Worm (Caenorhabditis elegans) whole organism, L1 larva: Measurements from ENCODE around the gene T24E12.10.
A peak's percentile ranks its signal among the peaks of the same experiment; 100 is the strongest.

ENCODE experiments used
- C04F5.9 ChIP-seq: sonication (generic microtip); optimal IDR thresholded peaks from 2 replicates; lab custom pipeline; 2016; ENCODE audit warnings: missing genetic modification characterization, missing compliant biosample characterization
- blmp-1 ChIP-seq: fragments of 150-350 bp; optimal IDR thresholded peaks from 2 replicates; lab custom pipeline; 2014; ENCODE audit warnings: missing biosample characterization, missing genetic modification characterization
- ceh-8 ChIP-seq: fragments of 200-800 bp; sonication (Bioruptor generic); optimal IDR thresholded peaks from 2 replicates; lab custom pipeline; 2018; ENCODE audit warnings: mild to moderate bottlenecking, missing genetic modification characterization, moderate library complexity, missing compliant biosample characterization
- ceh-88 ChIP-seq: fragments of 200-800 bp; sonication (Bioruptor generic); IDR thresholded peaks from 2 replicates; pipeline ENCODE4 v1.3.6; 2022; ENCODE audit warnings: missing genetic modification characterization, missing compliant biosample characterization
- ceh-90 ChIP-seq: sonication (generic microtip); optimal IDR thresholded peaks from 2 replicates; lab custom pipeline; 2016; ENCODE audit warnings: missing genetic modification characterization, missing compliant biosample characterization
- ces-1 ChIP-seq: fragments of 150-350 bp; optimal IDR thresholded peaks from 2 replicates; lab custom pipeline; 2014; ENCODE audit warnings: missing biosample characterization, missing genetic modification reagents, missing genetic modification characterization
- dpl-1 ChIP-seq, 3 experiments: fragments of 150-350 bp in 2 of 3; sonication (generic microtip) in 1 of 3; optimal IDR thresholded peaks; 2 replicates each; lab custom pipeline; 2014 to 2017; ENCODE audit warnings: missing biosample characterization in 3 of 3, missing genetic modification characterization in 3 of 3, missing genetic modification reagents in 3 of 3
- dsc-1 ChIP-seq: sonication (generic microtip); optimal IDR thresholded peaks from 2 replicates; lab custom pipeline; 2016; ENCODE audit warnings: mild to moderate bottlenecking, missing genetic modification characterization, missing compliant biosample characterization
- efl-1 ChIP-seq, 4 experiments: fragments of 150-350 bp; optimal IDR thresholded peaks in 3 of 4; peaks in 1 of 4; 1 replicate in 1 of 4; 2 replicates in 3 of 4; lab custom pipeline; 2014; ENCODE audit warnings: missing biosample characterization in 2 of 4, missing genetic modification characterization in 2 of 4, missing genetic modification reagents in 2 of 4
- elt-2 ChIP-seq: sonication (generic microtip); optimal IDR thresholded peaks from 2 replicates; lab custom pipeline; 2016; ENCODE audit warnings: missing genetic modification characterization, mild to moderate bottlenecking, inconsistent platforms, missing compliant biosample characterization, missing genetic modification reagents
- elt-3 ChIP-seq, 6 experiments: fragments of 150-350 bp in 1 of 6; sonication (generic microtip); optimal IDR thresholded peaks; 2 replicates each; lab custom pipeline; 2017 to 2018; ENCODE audit warnings: missing biosample characterization in 6 of 6, missing genetic modification characterization in 6 of 6, inconsistent platforms in 1 of 6
- ets-5 ChIP-seq: fragments of 200-800 bp; sonication (Bioruptor generic); IDR thresholded peaks from 2 replicates; pipeline ENCODE4 v1.3.6; 2022; ENCODE audit warnings: missing genetic modification characterization, missing compliant biosample characterization
- fkh-8 ChIP-seq: sonication (generic microtip); optimal IDR thresholded peaks from 2 replicates; lab custom pipeline; 2016; ENCODE audit warnings: mild to moderate bottlenecking, missing genetic modification characterization, missing compliant biosample characterization
- fos-1 ChIP-seq: fragments of 150-350 bp; optimal IDR thresholded peaks from 2 replicates; lab custom pipeline; 2014; ENCODE audit warnings: missing biosample characterization, missing genetic modification characterization
- hlh-17 ChIP-seq: fragments of 200-800 bp; sonication (Bioruptor generic); optimal IDR thresholded peaks from 2 replicates; lab custom pipeline; 2018; ENCODE audit warnings: missing genetic modification characterization, mild to moderate bottlenecking, missing compliant biosample characterization, moderate library complexity, borderline replicate concordance
- hlh-4 ChIP-seq: sonication (generic microtip); optimal IDR thresholded peaks from 2 replicates; lab custom pipeline; 2016; ENCODE audit warnings: mild to moderate bottlenecking, missing genetic modification characterization, missing compliant biosample characterization
- hpl-2 ChIP-seq: fragments of 150-350 bp; optimal IDR thresholded peaks from 2 replicates; lab custom pipeline; 2014; ENCODE audit warnings: missing biosample characterization, missing genetic modification reagents, missing genetic modification characterization
- jun-1 ChIP-seq: fragments of 150-350 bp; optimal IDR thresholded peaks from 2 replicates; lab custom pipeline; 2014; ENCODE audit warnings: missing biosample characterization, missing genetic modification reagents, missing genetic modification characterization
- lin-13 ChIP-seq: fragments of 150-350 bp; optimal IDR thresholded peaks from 2 replicates; lab custom pipeline; 2014; ENCODE audit warnings: missing biosample characterization, missing genetic modification reagents, missing genetic modification characterization
- lin-35 ChIP-seq, 2 experiments: fragments of 150-350 bp; optimal IDR thresholded peaks; 2 replicates each; lab custom pipeline; 2014; ENCODE audit warnings: missing biosample characterization in 2 of 2, missing genetic modification characterization in 2 of 2, missing genetic modification reagents in 2 of 2
- lsy-2 ChIP-seq, 2 experiments: fragments of 150-350 bp; optimal IDR thresholded peaks; 2 replicates each; lab custom pipeline; 2014; ENCODE audit warnings: missing biosample characterization in 2 of 2, missing genetic modification characterization in 2 of 2
- nhr-19 ChIP-seq: fragments of 200-800 bp; sonication (Bioruptor generic); conservative IDR thresholded peaks from 2 replicates; pipeline ENCODE4 v1.3.6; 2022; ENCODE audit warnings: missing genetic modification characterization, missing compliant biosample characterization
- nhr-20 ChIP-seq: sonication (generic microtip); optimal IDR thresholded peaks from 2 replicates; lab custom pipeline; 2016; ENCODE audit warnings: mild to moderate bottlenecking, missing genetic modification characterization, missing compliant biosample characterization
- nhr-237 ChIP-seq: fragments of 150-350 bp; optimal IDR thresholded peaks from 2 replicates; lab custom pipeline; 2014; ENCODE audit warnings: missing biosample characterization, missing genetic modification characterization
- nhr-28 ChIP-seq: fragments of 150-350 bp; optimal IDR thresholded peaks from 2 replicates; lab custom pipeline; 2014; ENCODE audit warnings: missing biosample characterization, missing genetic modification characterization
- nhr-77 ChIP-seq: fragments of 150-350 bp; optimal IDR thresholded peaks from 2 replicates; lab custom pipeline; 2014; ENCODE audit warnings: missing biosample characterization, missing genetic modification characterization
- nhr-85 ChIP-seq: sonication (generic microtip); peaks from one replicate; lab custom pipeline; 2016; ENCODE audit warnings: missing genetic modification characterization, inconsistent platforms, missing compliant biosample characterization
- nhr-90 ChIP-seq: sonication (generic microtip); optimal IDR thresholded peaks from 2 replicates; lab custom pipeline; 2016; ENCODE audit warnings: mild to moderate bottlenecking, missing genetic modification characterization, missing compliant biosample characterization; ENCODE audit not compliant: poor library complexity
- pag-3 ChIP-seq: sonication (generic microtip); optimal IDR thresholded peaks from 2 replicates; lab custom pipeline; 2017; ENCODE audit warnings: missing genetic modification characterization, mild to moderate bottlenecking, missing compliant biosample characterization, antibody characterized with exemption, borderline replicate concordance; ENCODE audit not compliant: insufficient read depth
- pax-3 ChIP-seq: fragments of 200-800 bp; sonication (Bioruptor generic); optimal IDR thresholded peaks from 2 replicates; lab custom pipeline; 2018; ENCODE audit warnings: mild to moderate bottlenecking, missing genetic modification characterization, moderate library complexity, missing compliant biosample characterization
- pqm-1 ChIP-seq: sonication (generic microtip); optimal IDR thresholded peaks from 3 replicates; lab custom pipeline; 2017; ENCODE audit warnings: missing biosample characterization, missing genetic modification characterization
- skn-1 ChIP-seq: fragments of 150-350 bp; optimal IDR thresholded peaks from 2 replicates; lab custom pipeline; 2014; ENCODE audit warnings: missing biosample characterization, missing genetic modification characterization
- snpc-4 ChIP-seq: fragments of 150-350 bp; optimal IDR thresholded peaks from 2 replicates; lab custom pipeline; 2014; ENCODE audit warnings: missing biosample characterization, missing genetic modification characterization
- sox-4 ChIP-seq: sonication (generic microtip); optimal IDR thresholded peaks from 2 replicates; lab custom pipeline; 2016; ENCODE audit warnings: missing genetic modification characterization, missing compliant biosample characterization
- sup-37 ChIP-seq: fragments of 200-800 bp; sonication (Bioruptor generic); optimal IDR thresholded peaks from 2 replicates; lab custom pipeline; 2018; ENCODE audit warnings: mild to moderate bottlenecking, missing genetic modification characterization, missing compliant biosample characterization
- swsn-7 ChIP-seq: sonication (generic microtip); optimal IDR thresholded peaks from 2 replicates; lab custom pipeline; 2016; ENCODE audit warnings: missing genetic modification characterization, missing compliant biosample characterization
- tbx-2 ChIP-seq: sonication (generic microtip); optimal IDR thresholded peaks from 2 replicates; lab custom pipeline; 2016; ENCODE audit warnings: missing genetic modification characterization, missing compliant biosample characterization
- tlp-1 ChIP-seq: fragments of 150-350 bp; optimal IDR thresholded peaks from 2 replicates; lab custom pipeline; 2014; ENCODE audit warnings: missing biosample characterization, missing genetic modification characterization
- unc-62 ChIP-seq: fragments of 150-350 bp; optimal IDR thresholded peaks from 2 replicates; lab custom pipeline; 2014; ENCODE audit warnings: missing biosample characterization, missing genetic modification reagents, missing genetic modification characterization
- zip-4 ChIP-seq: fragments of 200-800 bp; sonication (Bioruptor generic); optimal IDR thresholded peaks from 2 replicates; lab custom pipeline; 2018; ENCODE audit warnings: mild to moderate bottlenecking, missing genetic modification characterization, moderate library complexity, missing compliant biosample characterization

Gene T24E12.10

ce11 chrII:3786538-3786937 is 13.5 kb upstream of the T24E12.10 start:
- peak; percentile 9 for TF ChIP-seq fkh-8 (tag; lab: Kevin White, UChicago)
- peak; percentile 47 for TF ChIP-seq nhr-90 (tag; lab: Kevin White, UChicago)
- TF ChIP-seq skn-1 (tag; lab: Kevin White, UChicago): no peak
- peak; percentile 91 for TF ChIP-seq tlp-1
- no peak for TF ChIP-seq unc-62 (GFP tag; lab: Kevin White, UChicago)
- TF ChIP-seq pag-3 (tag; lab: Kevin White, UChicago): no peak
- no peak for TF ChIP-seq hpl-2 (GFP tag; lab: Kevin White, UChicago)
- TF ChIP-seq lin-35 (GFP tag; optimal IDR thresholded peaks at IDR 0.05; lab: Kevin White, UChicago): peak in 1 of 2 experiments; percentile 70
- TF ChIP-seq pqm-1 (tag; lab: Kevin White, UChicago): peak; percentile 99
- TF ChIP-seq dpl-1 (GFP tag; optimal IDR thresholded peaks at IDR 0.05; lab: Kevin White, UChicago): no peak
- no peak for TF ChIP-seq sup-37 (GFP tag; lab: Kevin White, UChicago)
- no peak for TF ChIP-seq nhr-28 (tag; lab: Kevin White, UChicago)
- no peak for TF ChIP-seq blmp-1 (tag; lab: Kevin White, UChicago)
- TF ChIP-seq nhr-19 (GFP tag; lab: Robert Waterston, UW): 0 out of 2 replicates have a peak, but pooled peaks have one; percentile 6
- TF ChIP-seq nhr-77 (tag; lab: Kevin White, UChicago): no peak
- TF ChIP-seq zip-4 (GFP tag; lab: Kevin White, UChicago): no peak
- TF ChIP-seq efl-1 (optimal IDR thresholded peaks at IDR 0.05; lab: Kevin White, UChicago): no peak
- TF ChIP-seq efl-1 (GFP tag; optimal IDR thresholded peaks at IDR 0.05 in 1 of 2; lab: Kevin White, UChicago): peak in 1 of 2 experiments; percentile 84
- peak; percentile 51 for TF ChIP-seq nhr-20 (tag; lab: Kevin White, UChicago)
- TF ChIP-seq jun-1 (tag; lab: Kevin White, UChicago): peak; percentile 88
- TF ChIP-seq ets-5 (GFP tag; lab: Robert Waterston, UW): no peak
- TF ChIP-seq lsy-2 (tag; optimal IDR thresholded peaks at IDR 0.05; lab: Kevin White, UChicago): peak in 1 of 2 experiments; percentile 58
- TF ChIP-seq ces-1 (GFP tag; lab: Kevin White, UChicago): no peak
- no peak for TF ChIP-seq snpc-4 (tag; lab: Kevin White, UChicago)
- peak; percentile 79 for TF ChIP-seq pax-3 (tag; lab: Kevin White, UChicago)
- peak; percentile 100 for TF ChIP-seq elt-2 (tag; lab: Kevin White, UChicago)
- TF ChIP-seq lin-13 (GFP tag; lab: Kevin White, UChicago): no peak
- no peak for TF ChIP-seq swsn-7 (tag; lab: Kevin White, UChicago)
- TF ChIP-seq nhr-237 (tag; lab: Kevin White, UChicago): no peak
- no peak for TF ChIP-seq C04F5.9
- TF ChIP-seq ceh-8 (GFP tag; lab: Kevin White, UChicago): peak; percentile 87
- TF ChIP-seq nhr-85 (tag; lab: Kevin White, UChicago): no peak
- peak; percentile 4 for TF ChIP-seq fos-1
- TF ChIP-seq tbx-2 (tag; lab: Kevin White, UChicago): no peak

ce11 chrII:3785756-3786155 is 12.7 kb upstream of the T24E12.10 start:
- TF ChIP-seq pqm-1 (tag; lab: Kevin White, UChicago) (no peak), hlh-17 (GFP tag; lab: Kevin White, UChicago) (no peak), ces-1 (GFP tag; lab: Kevin White, UChicago) (no peak), ceh-88 (no peak), elt-3 (tag; optimal IDR thresholded peaks at IDR 0.05; lab: Kevin White, UChicago) (no peak), sox-4 (tag; lab: Kevin White, UChicago) (no peak), hlh-4 (tag; lab: Kevin White, UChicago) (no peak), dpl-1 (GFP tag; optimal IDR thresholded peaks at IDR 0.05; lab: Kevin White, UChicago) (no peak), dsc-1 (tag; lab: Kevin White, UChicago) (no peak), snpc-4 (tag; lab: Kevin White, UChicago) (no peak), ceh-90 (tag; lab: Kevin White, UChicago) (no peak)
